Fruit fly (Drosophila melanogaster): ENCODE data around the gene RpS19b.

Gene RpS19b

DNA sequence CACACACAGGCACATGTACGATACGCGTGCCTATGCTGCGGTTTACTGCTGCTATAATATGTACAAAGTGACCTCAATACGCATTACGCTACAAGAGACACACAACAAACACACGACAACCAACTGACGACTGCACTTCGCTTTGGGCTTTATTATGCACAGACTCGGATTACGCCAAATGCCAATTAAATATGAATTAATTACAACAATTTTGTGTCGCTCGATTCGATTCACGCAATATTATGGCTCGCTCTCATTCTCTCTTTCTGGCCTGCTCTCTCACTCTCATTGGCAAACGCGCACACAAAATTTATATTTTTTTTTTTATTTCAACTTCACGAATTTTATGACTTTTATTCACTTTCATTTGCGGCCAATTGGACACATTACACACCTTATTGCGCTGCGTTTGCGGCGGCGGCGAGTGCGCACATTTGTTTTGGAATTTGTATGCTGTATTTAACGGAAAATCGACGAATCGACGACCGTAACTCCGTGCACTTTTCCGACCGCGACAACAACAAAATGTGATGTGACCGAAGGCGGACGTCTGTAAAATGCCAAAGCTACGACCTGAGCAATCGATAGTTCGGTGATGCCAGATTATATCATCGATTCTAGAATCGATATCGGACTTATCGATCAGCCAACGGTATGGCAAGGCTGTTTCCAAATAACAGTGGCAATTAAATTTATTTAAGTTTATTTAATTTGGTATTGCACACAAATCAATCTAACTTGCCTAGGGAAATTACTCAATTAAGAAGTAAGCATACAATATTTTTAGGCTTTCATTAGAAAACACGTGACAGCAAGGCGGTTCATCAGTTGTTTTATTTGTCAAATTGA, 10.6 kb downstream of the RpS19b start, which contains the start of the genes sba and CG31141 (continued):
- no peak for TF ChIP-seq ab (GFP tag; optimal IDR thresholded peaks at IDR 0.05)
- TF ChIP-seq CG18011 (GFP tag; optimal IDR thresholded peaks at IDR 0.05) = no peak
- 0 out of 2 replicates have a peak, but pooled peaks have one; percentile 13 for TF ChIP-seq CG11247 (GFP tag; IDR thresholded peaks at IDR 0.05)
- no peak for TF ChIP-seq Vsx1 (GFP tag; optimal IDR thresholded peaks at IDR 0.05)
- no peak for TF ChIP-seq oc (tag; optimal IDR thresholded peaks at IDR 0.05)
- peak; percentile 13 for TF ChIP-seq CG9437 (GFP tag; optimal IDR thresholded peaks at IDR 0.05)
- no peak for TF ChIP-seq Hmx (GFP tag; optimal IDR thresholded peaks at IDR 0.05)
- no peak for TF ChIP-seq CG7745 (tag; optimal IDR thresholded peaks at IDR 0.05)
- no peak for TF ChIP-seq maf-S (GFP tag; optimal IDR thresholded peaks at IDR 0.05)
- peak; percentile 74 for TF ChIP-seq Med (GFP tag)
- TF ChIP-seq CG3995 (GFP tag; optimal IDR thresholded peaks at IDR 0.05) = peak; percentile 17
- TF ChIP-seq CG12299 (tag; optimal IDR thresholded peaks at IDR 0.05) = peak; percentile 50
- TF ChIP-seq Abd-B (GFP tag; optimal IDR thresholded peaks at IDR 0.05) = peak; percentile 26
- peak; percentile 71 for TF ChIP-seq MESR4 (GFP tag; optimal IDR thresholded peaks at IDR 0.05)
- peak; percentile 52 for TF ChIP-seq kni (GFP tag; optimal IDR thresholded peaks at IDR 0.05)
- TF ChIP-seq CG18619 (GFP tag; optimal IDR thresholded peaks at IDR 0.05) = peak; percentile 21
- TF ChIP-seq CrebB (tag; optimal IDR thresholded peaks at IDR 0.05) = peak; percentile 52
- no peak for TF ChIP-seq seq (GFP tag; IDR thresholded peaks at IDR 0.05)
- peak; percentile 17 for TF ChIP-seq Hsf (GFP tag; optimal IDR thresholded peaks at IDR 0.05)
- no peak for TF ChIP-seq D19B (GFP tag; optimal IDR thresholded peaks at IDR 0.05)
- 0 out of 3 replicates have a peak, but pooled peaks have one; percentile 7 for TF ChIP-seq CG17361 (GFP tag; IDR thresholded peaks at IDR 0.05)
- TF ChIP-seq CG11085 (GFP tag; IDR thresholded peaks at IDR 0.05) = no peak
- peak; percentile 77; the same call in 2 of the 3 replicates for TF ChIP-seq ci (GFP tag; IDR thresholded peaks at IDR 0.05)
- TF ChIP-seq CG9817 (tag; optimal IDR thresholded peaks at IDR 0.05) = no peak
- TF ChIP-seq ssp (GFP tag; IDR thresholded peaks at IDR 0.05) = no peak
- TF ChIP-seq CG6765 (GFP tag; optimal IDR thresholded peaks at IDR 0.05) = peak; percentile 28
- no peak for TF ChIP-seq CG10979 (tag; optimal IDR thresholded peaks at IDR 0.05)
- no peak for TF ChIP-seq bcd (GFP tag; optimal IDR thresholded peaks at IDR 0.05)
- peak; percentile 45 for TF ChIP-seq CG10147 (GFP tag; optimal IDR thresholded peaks at IDR 0.05)
- no peak for TF ChIP-seq Camta (GFP tag; optimal IDR thresholded peaks at IDR 0.05)
- TF ChIP-seq gsb (GFP tag; IDR thresholded peaks at IDR 0.05) = no peak
- TF ChIP-seq Eip74EF (GFP tag; optimal IDR thresholded peaks at IDR 0.05) = peak in 1 of 2 experiments; percentile 27
- no peak for TF ChIP-seq Sry-β (GFP tag; optimal IDR thresholded peaks at IDR 0.05)
- TF ChIP-seq Hand (GFP tag; optimal IDR thresholded peaks at IDR 0.05) = peak; percentile 6
- TF ChIP-seq her (GFP tag; optimal IDR thresholded peaks at IDR 0.05) = peak; percentile 31
- no peak for TF ChIP-seq CG10209 (GFP tag; optimal IDR thresholded peaks at IDR 0.05)
- no peak for TF ChIP-seq z (GFP tag; IDR thresholded peaks at IDR 0.05)
- TF ChIP-seq onecut (GFP tag; IDR thresholded peaks at IDR 0.05) = peak; percentile 44
- no peak; the same call in 1 of the 2 replicates for TF ChIP-seq stc (GFP tag; IDR thresholded peaks at IDR 0.05)
- no peak for TF ChIP-seq CG14441 (GFP tag; IDR thresholded peaks at IDR 0.05)
- peak; percentile 44 for TF ChIP-seq wek (GFP tag; optimal IDR thresholded peaks at IDR 0.05)
- TF ChIP-seq CG8089 (GFP tag; optimal IDR thresholded peaks at IDR 0.05) = no peak
- TF ChIP-seq Atf6 (GFP tag; IDR thresholded peaks at IDR 0.05) = no peak
- peak; percentile 67 for TF ChIP-seq HmgZ (tag; optimal IDR thresholded peaks at IDR 0.05)
- peak; percentile 2 for TF ChIP-seq CG15696 (tag; optimal IDR thresholded peaks at IDR 0.05)
- TF ChIP-seq sim (GFP tag; IDR thresholded peaks at IDR 0.05) = no peak
- TF ChIP-seq gsb-n (tag; optimal IDR thresholded peaks at IDR 0.05) = peak; percentile 45
- no peak for TF ChIP-seq CG3163 (GFP tag; optimal IDR thresholded peaks at IDR 0.05)
- no peak for TF ChIP-seq CG6654 (GFP tag; optimal IDR thresholded peaks at IDR 0.05)
